Fruit fly (Drosophila melanogaster) whole organism, pupa: Measurements from ENCODE around the gene CG18748.
A peak's percentile ranks its signal among the peaks of the same experiment; 100 is the strongest.

ENCODE experiments used
- CG12605 ChIP-seq: fragments of 200-800 bp; sonication (Bioruptor generic); IDR thresholded peaks from 2 replicates; pipeline ENCODE4 v1.3.6; 2022; ENCODE audit warnings: missing biosample characterization, missing genetic modification characterization
- CG13204 ChIP-seq: fragments of 200-800 bp; sonication (Bioruptor generic); optimal IDR thresholded peaks from 2 replicates; lab custom pipeline; 2018; ENCODE audit warnings: missing biosample characterization, mild to moderate bottlenecking, missing genetic modification characterization, moderate library complexity
- CG14655 ChIP-seq: fragments of 200-800 bp; sonication (Bioruptor generic); optimal IDR thresholded peaks from 3 replicates; lab custom pipeline; 2017; ENCODE audit warnings: mild to moderate bottlenecking, missing biosample characterization, missing genetic modification reagents, missing genetic modification characterization
- CG8159 ChIP-seq: fragments of 200-800 bp; sonication (Bioruptor generic); optimal IDR thresholded peaks from 3 replicates; lab custom pipeline; 2018; ENCODE audit warnings: missing biosample characterization, mild to moderate bottlenecking, missing genetic modification characterization, moderate library complexity
- CG9948 ChIP-seq: fragments of 200-800 bp; sonication (Bioruptor generic); optimal IDR thresholded peaks from 2 replicates; lab custom pipeline; 2018; ENCODE audit warnings: missing biosample characterization, mild to moderate bottlenecking, missing genetic modification characterization, moderate library complexity
- EcR ChIP-seq: fragments of 200-800 bp; sonication (Bioruptor generic); optimal IDR thresholded peaks from 3 replicates; lab custom pipeline; 2019; ENCODE audit warnings: missing biosample characterization, missing genetic modification characterization, mild to moderate bottlenecking, moderate library complexity, missing genetic modification reagents
- Ets98B ChIP-seq: fragments of 200-800 bp; sonication (Bioruptor generic); IDR thresholded peaks from 2 replicates; pipeline ENCODE4 v1.3.6; 2022; ENCODE audit warnings: missing biosample characterization, missing genetic modification characterization
- Pif1B ChIP-seq: fragments of 200-800 bp; sonication (Bioruptor generic); optimal IDR thresholded peaks from 3 replicates; lab custom pipeline; 2016; ENCODE audit warnings: missing biosample characterization, missing genetic modification characterization
- gl ChIP-seq: fragments of 200-800 bp; sonication (Bioruptor generic); optimal IDR thresholded peaks from 2 replicates; lab custom pipeline; 2018; ENCODE audit warnings: missing biosample characterization, mild to moderate bottlenecking, missing genetic modification characterization

dm6 chr3R:7821559-7821958 is 33.8 kb upstream of the CG18748 start:
- no peak for TF ChIP-seq CG13204
- no peak for TF ChIP-seq CG9948 (tag; lab: Kevin White, UChicago)
- peak; percentile 40 for TF ChIP-seq CG14655
- TF ChIP-seq gl, result no peak
- TF ChIP-seq Ets98B, result peak; percentile 36; the same call in 1 of the 2 replicates
- TF ChIP-seq CG12605 (GFP tag; lab: Robert Waterston, UW), result no peak
- TF ChIP-seq EcR (GFP tag; lab: Kevin White, UChicago), result no peak
- peak; percentile 53 for TF ChIP-seq CG8159 (tag; lab: Kevin White, UChicago)
- no peak for TF ChIP-seq Pif1B (GFP tag; lab: Kevin White, UChicago)
